Worm (Caenorhabditis elegans): ENCODE measurements around the gene Y42A5A.1.

Y42A5A.1 gene

DNA sequence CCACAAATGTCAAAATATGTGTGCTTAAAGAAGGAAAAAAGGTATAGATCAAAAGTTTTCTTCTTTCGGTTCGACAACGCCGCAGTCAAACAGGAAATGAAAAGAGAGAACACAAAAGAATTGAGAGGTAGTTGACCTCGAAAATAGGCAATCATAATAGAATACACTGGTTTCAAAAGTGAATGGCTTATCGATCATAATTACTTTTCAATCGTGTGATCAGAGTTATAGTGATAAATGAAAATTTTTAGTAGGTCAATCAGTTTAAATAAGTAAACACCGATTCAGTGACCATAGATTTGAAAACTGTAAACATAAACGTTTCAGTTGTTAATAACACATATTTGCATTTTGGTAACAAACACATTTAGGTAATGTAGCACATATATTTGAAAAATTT, 17.4 kb upstream of the Y42A5A.1 start:
- TF ChIP-seq nhr-6 (tag; optimal IDR thresholded peaks at IDR 0.05) = no peak
- TF ChIP-seq skn-1 (tag; optimal IDR thresholded peaks at IDR 0.05) = no peak
- TF ChIP-seq blmp-1 (tag; optimal IDR thresholded peaks at IDR 0.05; ENCODE audit: insufficient read depth) = peak; percentile 81
- TF ChIP-seq mdl-1 (tag; optimal IDR thresholded peaks at IDR 0.05) = no peak
- TF ChIP-seq nhr-25 (tag; optimal IDR thresholded peaks at IDR 0.05) = peak; percentile 75
- no peak for TF ChIP-seq nhr-12 (tag; optimal IDR thresholded peaks at IDR 0.05)
- peak; percentile 7 for TF ChIP-seq sma-3 (GFP tag; optimal IDR thresholded peaks at IDR 0.05)
- TF ChIP-seq nhr-10 (tag; optimal IDR thresholded peaks at IDR 0.05) = no peak
- TF ChIP-seq nhr-23 (tag; optimal IDR thresholded peaks at IDR 0.05) = no peak
- no peak for TF ChIP-seq nhr-129 (tag; optimal IDR thresholded peaks at IDR 0.05)
- no peak for TF ChIP-seq R02D3.7 (tag; optimal IDR thresholded peaks at IDR 0.05)
- no peak for TF ChIP-seq ztf-1 (GFP tag; conservative IDR thresholded peaks at IDR 0.05)
- TF ChIP-seq ztf-4 (tag; optimal IDR thresholded peaks at IDR 0.05) = no peak
- TF ChIP-seq unc-39 (tag; optimal IDR thresholded peaks at IDR 0.05) = no peak
- no peak for TF ChIP-seq C34F6.9 (tag; optimal IDR thresholded peaks at IDR 0.05)
- TF ChIP-seq lsy-2 (tag; optimal IDR thresholded peaks at IDR 0.05) = no peak
- TF ChIP-seq fos-1 (tag; optimal IDR thresholded peaks at IDR 0.05) = peak; percentile 17
- no peak for TF ChIP-seq nhr-237 (tag; optimal IDR thresholded peaks at IDR 0.05)
- TF ChIP-seq nhr-11 (tag; optimal IDR thresholded peaks at IDR 0.05) = no peak
- TF ChIP-seq lin-39 (tag; optimal IDR thresholded peaks at IDR 0.05) = no peak
- TF ChIP-seq lin-13 (GFP tag; optimal IDR thresholded peaks at IDR 0.05) = no peak
- TF ChIP-seq aly-2 (tag; optimal IDR thresholded peaks at IDR 0.05) = no peak
- TF ChIP-seq F13H6.1 (tag; optimal IDR thresholded peaks at IDR 0.05) = no peak
- TF ChIP-seq dmd-4 (tag; optimal IDR thresholded peaks at IDR 0.05) = no peak
- TF ChIP-seq nhr-21 (tag; optimal IDR thresholded peaks at IDR 0.05) = peak; percentile 12
- TF ChIP-seq unc-55 (GFP tag; optimal IDR thresholded peaks at IDR 0.05) = no peak
- no peak for TF ChIP-seq gmeb-1 (tag; optimal IDR thresholded peaks at IDR 0.05)
- TF ChIP-seq elt-3 (tag; optimal IDR thresholded peaks at IDR 0.05) = no peak
- peak; percentile 22 for TF ChIP-seq crh-2 (tag; optimal IDR thresholded peaks at IDR 0.05)
- no peak for TF ChIP-seq mbf-1 (tag; optimal IDR thresholded peaks at IDR 0.05)
- TF ChIP-seq ZK546.5 (tag; optimal IDR thresholded peaks at IDR 0.05) = no peak

DNA sequence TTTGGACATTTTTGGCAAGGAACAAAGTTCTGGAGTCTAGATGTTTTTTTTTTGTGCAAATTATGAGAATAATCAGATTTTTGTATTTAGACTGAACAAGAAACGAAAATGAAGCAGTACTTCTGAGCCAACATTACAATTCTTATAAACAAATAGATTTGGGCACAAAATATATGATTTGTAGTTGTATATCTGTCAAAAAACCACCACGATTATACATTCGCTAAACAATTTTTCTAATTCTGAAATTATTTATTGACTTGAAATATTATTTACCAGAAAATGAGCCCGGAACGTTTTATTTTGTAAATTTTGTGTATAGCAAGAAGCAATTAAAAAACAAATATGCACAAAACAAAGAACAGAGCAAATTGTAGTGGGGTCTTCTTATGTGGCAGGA, 16.3 kb upstream of the Y42A5A.1 start:
- TF ChIP-seq zag-1 (tag; optimal IDR thresholded peaks at IDR 0.05) = no peak
- TF ChIP-seq dmd-4 (tag; optimal IDR thresholded peaks at IDR 0.05) = no peak
- TF ChIP-seq gmeb-1 (tag; optimal IDR thresholded peaks at IDR 0.05) = no peak
- no peak for TF ChIP-seq unc-55 (GFP tag; optimal IDR thresholded peaks at IDR 0.05)
- no peak for TF ChIP-seq C34F6.9 (tag; optimal IDR thresholded peaks at IDR 0.05)
- no peak for TF ChIP-seq lsy-2 (tag; optimal IDR thresholded peaks at IDR 0.05)
- TF ChIP-seq nhr-129 (tag; optimal IDR thresholded peaks at IDR 0.05) = no peak
- no peak for TF ChIP-seq aly-2 (tag; optimal IDR thresholded peaks at IDR 0.05)
- no peak for TF ChIP-seq lin-39 (tag; optimal IDR thresholded peaks at IDR 0.05)
- TF ChIP-seq nhr-11 (tag; optimal IDR thresholded peaks at IDR 0.05) = no peak
- no peak for TF ChIP-seq alr-1 (tag; optimal IDR thresholded peaks at IDR 0.05)
- no peak for TF ChIP-seq egl-27 (tag; optimal IDR thresholded peaks at IDR 0.05)
- no peak for TF ChIP-seq unc-62 (GFP tag; optimal IDR thresholded peaks at IDR 0.05)
- TF ChIP-seq unc-39 (tag; optimal IDR thresholded peaks at IDR 0.05) = no peak
- no peak for TF ChIP-seq ztf-4 (tag; optimal IDR thresholded peaks at IDR 0.05)
- TF ChIP-seq ceh-82 (tag; optimal IDR thresholded peaks at IDR 0.05) = no peak
- TF ChIP-seq nhr-10 (tag; optimal IDR thresholded peaks at IDR 0.05) = no peak
- TF ChIP-seq lin-13 (GFP tag; optimal IDR thresholded peaks at IDR 0.05) = no peak

DNA sequence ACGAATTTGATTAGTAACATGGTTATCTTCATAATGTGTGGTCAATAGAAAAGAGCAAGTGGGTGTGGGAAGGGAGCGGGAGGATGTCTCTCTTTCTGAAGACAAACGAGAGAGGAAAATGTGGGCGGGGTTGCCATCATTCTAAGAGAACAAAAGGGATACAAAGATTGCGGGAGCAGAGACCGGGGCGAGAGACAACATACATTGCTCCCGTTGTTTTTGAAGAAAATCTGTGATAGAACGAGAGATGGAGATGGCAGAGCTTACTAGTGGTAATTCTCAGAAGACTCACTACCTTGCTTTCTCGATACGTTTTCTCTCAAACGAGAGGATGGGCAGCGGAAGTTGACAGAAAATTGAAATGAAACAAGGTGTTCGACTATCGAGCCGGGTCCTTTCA, 14.4 kb upstream of the Y42A5A.1 start:
- TF ChIP-seq nhr-129 (tag; optimal IDR thresholded peaks at IDR 0.05) = peak; percentile 20
- no peak for TF ChIP-seq mbf-1 (tag; optimal IDR thresholded peaks at IDR 0.05)
- TF ChIP-seq sma-9 (GFP tag; optimal IDR thresholded peaks at IDR 0.05) = peak; percentile 25
- no peak for TF ChIP-seq sma-9 (tag; optimal IDR thresholded peaks at IDR 0.05)
- no peak for TF ChIP-seq nhr-12 (tag; optimal IDR thresholded peaks at IDR 0.05)

DNA sequence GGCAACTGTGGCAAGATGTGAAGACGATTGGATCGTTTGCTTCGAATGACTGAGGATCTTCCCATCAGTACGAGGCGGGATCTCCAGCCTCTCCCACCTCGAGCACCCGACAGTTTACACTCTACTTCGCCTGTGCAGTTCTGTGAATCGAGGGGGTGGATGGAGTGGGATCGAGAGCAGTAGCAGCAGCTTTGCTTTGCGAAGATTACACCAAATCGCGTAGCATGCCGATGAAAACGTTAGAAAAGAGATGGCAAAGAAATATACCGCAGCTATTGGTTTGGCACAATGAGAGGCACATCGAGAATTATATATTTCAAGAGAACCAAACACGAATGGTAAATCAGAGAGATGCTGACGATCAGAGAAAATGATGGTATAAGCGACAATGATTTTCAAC, 13.3 kb upstream of the Y42A5A.1 start, which contains the start of gene act-3:
act-3 (minus strand) TSS at position 51 of the 400 bp plus-strand sequence.
- TF ChIP-seq nhr-129 (tag; optimal IDR thresholded peaks at IDR 0.05) = peak; percentile 39
- TF ChIP-seq sma-9 (GFP tag; optimal IDR thresholded peaks at IDR 0.05) = peak; percentile 16
- no peak for TF ChIP-seq sma-9 (tag; optimal IDR thresholded peaks at IDR 0.05)
- no peak for TF ChIP-seq ceh-82 (tag; optimal IDR thresholded peaks at IDR 0.05)
- TF ChIP-seq F13H6.1 (tag; optimal IDR thresholded peaks at IDR 0.05) = peak; percentile 44

Data from whole organism, L2 larva.